Fruit fly (Drosophila melanogaster): ENCODE data around the gene MnM.

Gene MnM

dm6 chr3L:3224740-3225719, 46.6 kb upstream of the MnM start, which contains the start of gene Larp4B (continued):
- TF ChIP-seq CG15514 (GFP tag; optimal IDR thresholded peaks at IDR 0.05) (peak; percentile 71), zfh2 (GFP tag; optimal IDR thresholded peaks at IDR 0.05) (peak; percentile 35), Ssrp (tag; optimal IDR thresholded peaks at IDR 0.05) (peak; percentile 14), Bdp1 (GFP tag; optimal IDR thresholded peaks at IDR 0.05) (no peak), vvl (GFP tag; IDR thresholded peaks at IDR 0.05) (peak; percentile 84), CG9437 (GFP tag; optimal IDR thresholded peaks at IDR 0.05) (peak; percentile 46), dmrt11E (tag; optimal IDR thresholded peaks at IDR 0.05) (no peak), CG2129 (GFP tag; IDR thresholded peaks at IDR 0.05; ENCODE audit: partially characterized antibody) (peak; percentile 53), stc (GFP tag; IDR thresholded peaks at IDR 0.05) (no peak), Pdp1 (GFP tag; optimal IDR thresholded peaks at IDR 0.05) (peak in 1 of 2 experiments; percentile 30), Camta (GFP tag; optimal IDR thresholded peaks at IDR 0.05) (no peak), pzg (GFP tag; optimal IDR thresholded peaks at IDR 0.05) (peak; percentile 89), lilli (GFP tag; optimal IDR thresholded peaks at IDR 0.05) (peak; percentile 53), CG13123 (GFP tag; optimal IDR thresholded peaks at IDR 0.05) (no peak), grau (tag; optimal IDR thresholded peaks at IDR 0.05) (peak; percentile 38), CG14860 (GFP tag; IDR thresholded peaks at IDR 0.05; ENCODE audit: partially characterized antibody) (peak; percentile 72; the same call in 2 of the 3 replicates), TFAM (GFP tag; optimal IDR thresholded peaks at IDR 0.05) (no peak), CG7357 (GFP tag; IDR thresholded peaks at IDR 0.05) (0 out of 3 replicates have a peak, but pooled peaks have one; percentile 21), CG13775 (GFP tag; optimal IDR thresholded peaks at IDR 0.05) (peak; percentile 37), dimm (GFP tag; IDR thresholded peaks at IDR 0.05) (no peak), trh (GFP tag; optimal IDR thresholded peaks at IDR 0.05) (no peak), unpg (GFP tag; optimal IDR thresholded peaks at IDR 0.05) (no peak), Rfx (GFP tag; IDR thresholded peaks at IDR 0.05) (peak; percentile 45), CG2202 (tag; optimal IDR thresholded peaks at IDR 0.05) (no peak), nom (GFP tag; optimal IDR thresholded peaks at IDR 0.05) (peak; percentile 11), disco-r (GFP tag; optimal IDR thresholded peaks at IDR 0.05) (peak; percentile 55), CG6854 (GFP tag; optimal IDR thresholded peaks at IDR 0.05) (no peak), Dref (GFP tag; IDR thresholded peaks at IDR 0.05) (peak; percentile 59), HmgD (GFP tag; optimal IDR thresholded peaks at IDR 0.05) (peak; percentile 35), ranshi (GFP tag; IDR thresholded peaks at IDR 0.05) (no peak), sisA (GFP tag; IDR thresholded peaks at IDR 0.05) (no peak), sqz (GFP tag; optimal IDR thresholded peaks at IDR 0.05) (peak; percentile 77), Sin3A (optimal IDR thresholded peaks at IDR 0.05) (peak; percentile 86), CG17328 (GFP tag; IDR thresholded peaks at IDR 0.05) (no peak), CG4617 (GFP tag; optimal IDR thresholded peaks at IDR 0.05; ENCODE audit: borderline replicate concordance) (peak; percentile 89), CG14965 (GFP tag; optimal IDR thresholded peaks at IDR 0.05; ENCODE audit: borderline replicate concordance) (no peak), CG7928 (GFP tag; optimal IDR thresholded peaks at IDR 0.05) (peak; percentile 41), p53 (GFP tag; optimal IDR thresholded peaks at IDR 0.05) (peak; percentile 51), chn (GFP tag; optimal IDR thresholded peaks at IDR 0.05) (peak; percentile 13), B-H2 (GFP tag; optimal IDR thresholded peaks at IDR 0.05) (peak; percentile 28), gfzf (GFP tag; optimal IDR thresholded peaks at IDR 0.05) (peak; percentile 98), CG8290 (GFP tag; optimal IDR thresholded peaks at IDR 0.05) (peak; percentile 4), CG8290 (tag; optimal IDR thresholded peaks at IDR 0.05) (no peak), trem (tag; optimal IDR thresholded peaks at IDR 0.05) (peak; percentile 75), D (optimal IDR thresholded peaks at IDR 0.05) (peak; percentile 30), D (GFP tag; optimal IDR thresholded peaks at IDR 0.05) (no peak), kah (GFP tag; optimal IDR thresholded peaks at IDR 0.05) (peak; percentile 94), ERR (GFP tag; optimal IDR thresholded peaks at IDR 0.05) (no peak), seq (GFP tag; IDR thresholded peaks at IDR 0.05) (no peak)
